Worm (Caenorhabditis elegans): Measurements from ENCODE around the gene C06A12.3.

DNA sequence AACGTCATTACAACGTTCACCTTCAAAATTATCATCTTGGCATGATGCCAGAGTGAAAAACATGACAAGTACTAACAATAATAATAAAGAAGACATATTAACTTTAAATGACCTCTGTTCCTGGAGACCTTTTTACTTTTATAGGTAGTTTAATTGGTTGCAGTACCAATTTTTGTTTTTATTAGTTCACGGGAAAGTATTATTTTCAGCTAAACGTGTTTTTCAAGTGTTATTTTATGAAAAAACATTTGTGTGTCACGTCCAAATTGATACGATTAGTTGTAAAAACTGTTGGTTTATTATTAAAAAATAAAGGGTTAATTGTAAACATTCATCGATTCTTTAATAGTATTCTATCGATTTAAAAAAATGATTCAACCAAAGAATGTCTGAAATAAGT, 48.2 kb downstream of the C06A12.3 start, which contains the start of gene grl-24:
- no peak for TF ChIP-seq him-1 (tag; optimal IDR thresholded peaks at IDR 0.05)
- no peak for TF ChIP-seq dao-5 (tag; optimal IDR thresholded peaks at IDR 0.05)

All from whole organism, L4/young adult.